Worm (Caenorhabditis elegans) whole organism, midembryonic: ENCODE data around the gene F38B6.4.

Experiments
- T22C8.4 ChIP-seq: fragments of 200-800 bp; sonication (Bioruptor generic); IDR thresholded peaks from 2 replicates; pipeline ENCODE4 v1.3.6; 2022; ENCODE audit warnings: missing genetic modification characterization, missing compliant biosample characterization
- cog-1 ChIP-seq: sonication (generic microtip); optimal IDR thresholded peaks from 2 replicates; lab custom pipeline; 2016; ENCODE audit warnings: missing genetic modification characterization, missing compliant biosample characterization
- flt-1 ChIP-seq: fragments of 200-800 bp; sonication (Bioruptor generic); IDR thresholded peaks from 2 replicates; pipeline ENCODE4 v1.3.6; 2022; ENCODE audit warnings: missing genetic modification characterization, missing compliant biosample characterization
- klf-2 ChIP-seq: fragments of 200-800 bp; sonication (Bioruptor generic); conservative IDR thresholded peaks from 2 replicates; pipeline ENCODE4 v1.3.6; 2022; ENCODE audit warnings: missing genetic modification reagents, missing genetic modification characterization, missing compliant biosample characterization
- med-1 ChIP-seq: sonication (generic microtip); optimal IDR thresholded peaks from 2 replicates; lab custom pipeline; 2017; ENCODE audit warnings: missing genetic modification characterization, mild to moderate bottlenecking, missing compliant biosample characterization, antibody characterized with exemption, missing genetic modification reagents; ENCODE audit not compliant: insufficient read depth
- ref-1 ChIP-seq: fragments of 200-800 bp; sonication (Bioruptor generic); conservative IDR thresholded peaks from 2 replicates; pipeline ENCODE4 v1.3.6; 2022; ENCODE audit warnings: missing genetic modification reagents, missing genetic modification characterization, missing compliant biosample characterization
- tab-1 ChIP-seq: fragments of 200-800 bp; sonication (Bioruptor generic); IDR thresholded peaks from 2 replicates; pipeline ENCODE4 v1.3.6; 2022; ENCODE audit warnings: missing genetic modification characterization, missing compliant biosample characterization
- ztf-23 ChIP-seq: fragments of 200-800 bp; sonication (Bioruptor generic); IDR thresholded peaks from 2 replicates; pipeline ENCODE4 v1.3.6; 2022; ENCODE audit warnings: missing genetic modification reagents, missing genetic modification characterization, missing compliant biosample characterization
- ztf-29 ChIP-seq: fragments of 200-800 bp; sonication (Bioruptor generic); IDR thresholded peaks from 2 replicates; pipeline ENCODE4 v1.3.6; 2022; ENCODE audit warnings: missing genetic modification reagents, missing genetic modification characterization, missing compliant biosample characterization

Gene F38B6.4

ce11 chrX:6663780-6664437 is 10.8 kb upstream of the F38B6.4 start:
- TF ChIP-seq klf-2 (no peak), ztf-23 (GFP tag; lab: Robert Waterston, UW) (no peak), flt-1 (GFP tag; lab: Robert Waterston, UW) (no peak), tab-1 (GFP tag; lab: Robert Waterston, UW) (no peak), ztf-29 (no peak), med-1 (GFP tag; lab: Kevin White, UChicago) (no peak), ref-1 (GFP tag; lab: Robert Waterston, UW) (no peak), cog-1 (tag; lab: Kevin White, UChicago) (no peak), T22C8.4 (GFP tag; lab: Robert Waterston, UW) (no peak)

ce11 chrX:6665129-6665858 is 9.4 kb upstream of the F38B6.4 start:
- no peak for TF ChIP-seq ztf-23 (GFP tag; lab: Robert Waterston, UW)
- no peak for TF ChIP-seq ztf-29
- TF ChIP-seq cog-1 (tag; lab: Kevin White, UChicago): no peak
- TF ChIP-seq klf-2: no peak
- TF ChIP-seq flt-1 (GFP tag; lab: Robert Waterston, UW): no peak
- no peak for TF ChIP-seq med-1 (GFP tag; lab: Kevin White, UChicago)
- no peak for TF ChIP-seq ref-1 (GFP tag; lab: Robert Waterston, UW)
- no peak for TF ChIP-seq tab-1 (GFP tag; lab: Robert Waterston, UW)
- TF ChIP-seq T22C8.4 (GFP tag; lab: Robert Waterston, UW): no peak

ce11 chrX:6667468-6667867 is 7.2 kb upstream of the F38B6.4 start:
- TF ChIP-seq med-1 (GFP tag; lab: Kevin White, UChicago): no peak
- no peak for TF ChIP-seq ztf-23 (GFP tag; lab: Robert Waterston, UW)
- TF ChIP-seq T22C8.4 (GFP tag; lab: Robert Waterston, UW): no peak
- TF ChIP-seq ztf-29: no peak
- TF ChIP-seq ref-1 (GFP tag; lab: Robert Waterston, UW): no peak
- TF ChIP-seq cog-1 (tag; lab: Kevin White, UChicago): no peak
- TF ChIP-seq tab-1 (GFP tag; lab: Robert Waterston, UW): no peak
- no peak for TF ChIP-seq klf-2
- no peak for TF ChIP-seq flt-1 (GFP tag; lab: Robert Waterston, UW)

ce11 chrX:6668911-6669310 is 5.8 kb upstream of the F38B6.4 start, which contains the start of gene nhr-137:
Gene nhr-137 (minus strand): TSS chrX:6669011.
- no peak for TF ChIP-seq klf-2
- no peak for TF ChIP-seq med-1 (GFP tag; lab: Kevin White, UChicago)
- TF ChIP-seq flt-1 (GFP tag; lab: Robert Waterston, UW): no peak
- no peak for TF ChIP-seq ztf-29
- TF ChIP-seq cog-1 (tag; lab: Kevin White, UChicago): no peak
- TF ChIP-seq ztf-23 (GFP tag; lab: Robert Waterston, UW): no peak
- TF ChIP-seq tab-1 (GFP tag; lab: Robert Waterston, UW): no peak
- TF ChIP-seq ref-1 (GFP tag; lab: Robert Waterston, UW): no peak
- TF ChIP-seq T22C8.4 (GFP tag; lab: Robert Waterston, UW): no peak

ce11 chrX:6669366-6669765 is 5.3 kb upstream of the F38B6.4 start:
- TF ChIP-seq med-1 (GFP tag; lab: Kevin White, UChicago) (no peak), ztf-29 (no peak), T22C8.4 (GFP tag; lab: Robert Waterston, UW) (no peak), cog-1 (tag; lab: Kevin White, UChicago) (no peak), ztf-23 (GFP tag; lab: Robert Waterston, UW) (no peak), ref-1 (GFP tag; lab: Robert Waterston, UW) (no peak), flt-1 (GFP tag; lab: Robert Waterston, UW) (no peak), klf-2 (no peak), tab-1 (GFP tag; lab: Robert Waterston, UW) (no peak)

ce11 chrX:6671717-6672116 is 3.0 kb upstream of the F38B6.4 start:
- no peak for TF ChIP-seq cog-1 (tag; lab: Kevin White, UChicago)
- TF ChIP-seq klf-2: no peak
- TF ChIP-seq T22C8.4 (GFP tag; lab: Robert Waterston, UW): no peak
- no peak for TF ChIP-seq ref-1 (GFP tag; lab: Robert Waterston, UW)
- no peak for TF ChIP-seq tab-1 (GFP tag; lab: Robert Waterston, UW)
- TF ChIP-seq ztf-23 (GFP tag; lab: Robert Waterston, UW): no peak
- TF ChIP-seq ztf-29: no peak
- no peak for TF ChIP-seq med-1 (GFP tag; lab: Kevin White, UChicago)
- no peak for TF ChIP-seq flt-1 (GFP tag; lab: Robert Waterston, UW)

ce11 chrX:6672519-6672918 is 2.1 kb upstream of the F38B6.4 start, which contains the start of gene col-172:
Gene col-172 (plus strand): TSS chrX:6672819.
- no peak for TF ChIP-seq ref-1 (GFP tag; lab: Robert Waterston, UW)
- TF ChIP-seq ztf-23 (GFP tag; lab: Robert Waterston, UW): no peak
- no peak for TF ChIP-seq klf-2
- no peak for TF ChIP-seq med-1 (GFP tag; lab: Kevin White, UChicago)
- no peak for TF ChIP-seq T22C8.4 (GFP tag; lab: Robert Waterston, UW)
- TF ChIP-seq flt-1 (GFP tag; lab: Robert Waterston, UW): no peak
- TF ChIP-seq ztf-29: no peak
- TF ChIP-seq tab-1 (GFP tag; lab: Robert Waterston, UW): no peak
- no peak for TF ChIP-seq cog-1 (tag; lab: Kevin White, UChicago)

ce11 chrX:6682683-6683082 is 8.0 kb downstream of the F38B6.4 start, which contains the start of gene F38B6.8:
Gene F38B6.8 (minus strand): TSS chrX:6682783.
- no peak for TF ChIP-seq ztf-23 (GFP tag; lab: Robert Waterston, UW)
- no peak for TF ChIP-seq med-1 (GFP tag; lab: Kevin White, UChicago)
- TF ChIP-seq tab-1 (GFP tag; lab: Robert Waterston, UW): no peak
- TF ChIP-seq ref-1 (GFP tag; lab: Robert Waterston, UW): no peak
- TF ChIP-seq ztf-29: no peak
- no peak for TF ChIP-seq flt-1 (GFP tag; lab: Robert Waterston, UW)
- no peak for TF ChIP-seq T22C8.4 (GFP tag; lab: Robert Waterston, UW)
- no peak for TF ChIP-seq cog-1 (tag; lab: Kevin White, UChicago)
- no peak for TF ChIP-seq klf-2
